Fruit fly (Drosophila melanogaster) whole organism, embryonic: ENCODE results near the gene CG7916.

Experiments
- Abd-B ChIP-seq: fragments of 200-800 bp; sonication (Bioruptor generic); optimal IDR thresholded peaks from 2 replicates; lab custom pipeline; 2018; ENCODE audit warnings: missing biosample characterization, mild to moderate bottlenecking, missing genetic modification characterization, moderate library complexity
- Atf6 ChIP-seq: fragments of 200-800 bp; sonication (Bioruptor generic); IDR thresholded peaks from 2 replicates; pipeline ENCODE4 v1.3.6; 2022; ENCODE audit warnings: missing biosample characterization, missing genetic modification characterization
- CG10654 ChIP-seq: fragments of 200-800 bp; sonication (Bioruptor generic); optimal IDR thresholded peaks from 2 replicates; lab custom pipeline; 2016; ENCODE audit warnings: missing biosample characterization, missing genetic modification characterization
- CG12942 ChIP-seq: fragments of 200-800 bp; sonication (Bioruptor generic); optimal IDR thresholded peaks from 3 replicates; lab custom pipeline; 2016; ENCODE audit warnings: missing biosample characterization, missing genetic modification characterization
- CG14860 ChIP-seq: fragments of 200-800 bp; sonication (Bioruptor generic); IDR thresholded peaks from 3 replicates; pipeline ENCODE4 v1.3.6; 2022; ENCODE audit warnings: missing biosample characterization, missing genetic modification characterization; ENCODE audit not compliant: partially characterized antibody
- CG15479 ChIP-seq: fragments of 200-800 bp; sonication (Bioruptor generic); optimal IDR thresholded peaks from 3 replicates; lab custom pipeline; 2019; ENCODE audit warnings: missing biosample characterization, mild to moderate bottlenecking, missing genetic modification characterization, moderate library complexity
- CG1647 ChIP-seq: fragments of 200-800 bp; sonication (Bioruptor generic); optimal IDR thresholded peaks from 3 replicates; lab custom pipeline; 2016; ENCODE audit warnings: missing biosample characterization, missing genetic modification characterization
- CG16779 ChIP-seq: fragments of 200-800 bp; sonication (Bioruptor generic); IDR thresholded peaks from 2 replicates; pipeline ENCODE4 v1.3.6; 2022; ENCODE audit warnings: missing biosample characterization, missing genetic modification characterization
- CG1792 ChIP-seq: fragments of 200-800 bp; sonication (Bioruptor generic); optimal IDR thresholded peaks from 2 replicates; lab custom pipeline; 2016; ENCODE audit warnings: missing biosample characterization, missing genetic modification characterization
- CG18476 ChIP-seq: fragments of 200-800 bp; sonication (Bioruptor generic); optimal IDR thresholded peaks from 2 replicates; lab custom pipeline; 2016; ENCODE audit warnings: missing biosample characterization, mild to moderate bottlenecking, missing genetic modification characterization
- CG2129 ChIP-seq: fragments of 200-800 bp; sonication (Bioruptor generic); IDR thresholded peaks from 2 replicates; pipeline ENCODE4 v1.3.6; 2022; ENCODE audit warnings: missing biosample characterization, missing genetic modification characterization; ENCODE audit not compliant: partially characterized antibody
- CG32532 ChIP-seq: fragments of 200-800 bp; sonication (Bioruptor generic); IDR thresholded peaks from 2 replicates; pipeline ENCODE4 v1.3.6; 2022; ENCODE audit warnings: missing biosample characterization, missing genetic modification characterization
- CG3281 ChIP-seq: fragments of 200-800 bp; sonication (Bioruptor generic); optimal IDR thresholded peaks from 3 replicates; lab custom pipeline; 2017; ENCODE audit warnings: missing biosample characterization, mild to moderate bottlenecking, missing genetic modification characterization
- CG4617 ChIP-seq: fragments of 200-800 bp; sonication (Bioruptor generic); optimal IDR thresholded peaks from 3 replicates; lab custom pipeline; 2016; ENCODE audit warnings: missing biosample characterization, missing genetic modification characterization, borderline replicate concordance
- CG6683 ChIP-seq: fragments of 200-800 bp; sonication (Bioruptor generic); optimal IDR thresholded peaks from 2 replicates; lab custom pipeline; 2017; ENCODE audit warnings: missing biosample characterization, mild to moderate bottlenecking, missing genetic modification characterization, missing genetic modification reagents
- CG7928 ChIP-seq: fragments of 200-800 bp; sonication (Bioruptor generic); optimal IDR thresholded peaks from 2 replicates; lab custom pipeline; 2017; ENCODE audit warnings: missing biosample characterization, mild to moderate bottlenecking, missing genetic modification characterization
- CG7987 ChIP-seq: fragments of 200-800 bp; sonication (Bioruptor generic); optimal IDR thresholded peaks from 2 replicates; lab custom pipeline; 2018; ENCODE audit warnings: missing biosample characterization, mild to moderate bottlenecking, missing genetic modification characterization, moderate library complexity
- CG8924 ChIP-seq: fragments of 200-800 bp; optimal IDR thresholded peaks from 3 replicates; lab custom pipeline; 2019; ENCODE audit warnings: missing biosample characterization, mild to moderate bottlenecking, missing genetic modification characterization, moderate library complexity
- CG9797 ChIP-seq: fragments of 200-800 bp; sonication (Bioruptor generic); optimal IDR thresholded peaks from 3 replicates; lab custom pipeline; 2018; ENCODE audit warnings: missing biosample characterization, mild to moderate bottlenecking, missing genetic modification characterization
- Camta ChIP-seq: fragments of 200-800 bp; sonication (Bioruptor generic); optimal IDR thresholded peaks from 2 replicates; lab custom pipeline; 2016; ENCODE audit warnings: missing biosample characterization, missing genetic modification characterization
- D19B ChIP-seq: fragments of 200-800 bp; sonication (Bioruptor generic); optimal IDR thresholded peaks from 2 replicates; lab custom pipeline; 2017; ENCODE audit warnings: missing biosample characterization, mild to moderate bottlenecking, missing genetic modification characterization
- Deaf1 ChIP-seq: fragments of 200-800 bp; optimal IDR thresholded peaks from 3 replicates; lab custom pipeline; 2019; ENCODE audit warnings: missing biosample characterization, mild to moderate bottlenecking, missing genetic modification characterization, moderate library complexity
- E2f1 ChIP-seq: fragments of 200-800 bp; sonication (Bioruptor generic); IDR thresholded peaks from 2 replicates; pipeline ENCODE4 v1.3.6; 2022; ENCODE audit warnings: missing biosample characterization, missing genetic modification characterization
- Eip74EF ChIP-seq, 2 experiments: fragments of 200-800 bp in 1 of 2; fragments of >200 bp in 1 of 2; sonication (Bioruptor generic) in 1 of 2; optimal IDR thresholded peaks; 2 replicates each; lab custom pipeline; 2017 to 2019; ENCODE audit warnings: missing biosample characterization in 2 of 2, missing genetic modification characterization in 2 of 2, mild to moderate bottlenecking in 1 of 2, moderate library complexity in 1 of 2
- HHEX ChIP-seq: fragments of 200-800 bp; sonication (Bioruptor generic); optimal IDR thresholded peaks from 3 replicates; lab custom pipeline; 2017; ENCODE audit warnings: missing biosample characterization, mild to moderate bottlenecking, missing genetic modification characterization, missing genetic modification reagents
- HLHmδ ChIP-seq: fragments of 200-800 bp; sonication (Bioruptor generic); optimal IDR thresholded peaks from 2 replicates; lab custom pipeline; 2018; ENCODE audit warnings: missing biosample characterization, mild to moderate bottlenecking, missing genetic modification characterization, moderate library complexity
- Hr39 ChIP-seq: fragments of >200 bp; optimal IDR thresholded peaks from 2 replicates; lab custom pipeline; 2017
- Lpt ChIP-seq: fragments of >200 bp; optimal IDR thresholded peaks from 2 replicates; lab custom pipeline; 2018; ENCODE audit warnings: missing biosample characterization, missing genetic modification characterization
- Mad ChIP-seq: fragments of 200-800 bp; sonication (Bioruptor generic); optimal IDR thresholded peaks from 2 replicates; lab custom pipeline; 2016; ENCODE audit warnings: missing biosample characterization, missing genetic modification characterization
- Med ChIP-seq: fragments of 200-800 bp; sonication (Bioruptor generic); peaks from one replicate; lab custom pipeline; 2016; ENCODE audit warnings: missing biosample characterization, missing genetic modification characterization, mild to moderate bottlenecking, inconsistent platforms, moderate library complexity
- NC2β ChIP-seq: fragments of 200-800 bp; sonication (Bioruptor generic); optimal IDR thresholded peaks from 2 replicates; lab custom pipeline; 2016; ENCODE audit warnings: missing biosample characterization, missing genetic modification characterization
- Sox100B ChIP-seq: fragments of 200-800 bp; sonication (Bioruptor generic); optimal IDR thresholded peaks from 3 replicates; lab custom pipeline; 2018; ENCODE audit warnings: missing biosample characterization, mild to moderate bottlenecking, missing genetic modification characterization
- Taf1 ChIP-seq: fragments of 200-800 bp; sonication (Bioruptor generic); IDR thresholded peaks from 2 replicates; pipeline ENCODE4 v1.3.6; 2022; ENCODE audit warnings: missing biosample characterization, missing genetic modification characterization
- ap ChIP-seq: fragments of 200-800 bp; sonication (Bioruptor generic); IDR thresholded peaks from 2 replicates; pipeline ENCODE4 v1.3.6; 2022; ENCODE audit warnings: missing biosample characterization, missing genetic modification characterization
- ase ChIP-seq: fragments of 200-800 bp; sonication (Bioruptor generic); IDR thresholded peaks from 3 replicates; pipeline ENCODE4 v1.3.6; 2022; ENCODE audit warnings: missing biosample characterization, missing genetic modification characterization
- dati ChIP-seq: fragments of 200-800 bp; sonication (Bioruptor generic); IDR thresholded peaks from 2 replicates; pipeline ENCODE4 v1.3.6; 2022; ENCODE audit warnings: missing biosample characterization, missing genetic modification characterization
- exex ChIP-seq: fragments of 200-800 bp; sonication (Bioruptor generic); optimal IDR thresholded peaks from 4 replicates; lab custom pipeline; 2018; ENCODE audit warnings: missing biosample characterization, mild to moderate bottlenecking, missing genetic modification characterization, moderate library complexity
- fd102C ChIP-seq: fragments of 200-800 bp; sonication (Bioruptor generic); optimal IDR thresholded peaks from 2 replicates; lab custom pipeline; 2018; ENCODE audit warnings: missing biosample characterization, mild to moderate bottlenecking, missing genetic modification characterization, moderate library complexity
- fd96Cb ChIP-seq: fragments of 200-800 bp; sonication (Bioruptor generic); optimal IDR thresholded peaks from 2 replicates; lab custom pipeline; 2018; ENCODE audit warnings: missing biosample characterization, mild to moderate bottlenecking, missing genetic modification characterization, moderate library complexity
- ftz-f1 ChIP-seq: fragments of 200-800 bp; sonication (Bioruptor generic); optimal IDR thresholded peaks from 2 replicates; lab custom pipeline; 2016; ENCODE audit warnings: missing biosample characterization, missing genetic modification characterization
- grn ChIP-seq: fragments of 200-800 bp; sonication (Bioruptor generic); optimal IDR thresholded peaks from 3 replicates; lab custom pipeline; 2017; ENCODE audit warnings: missing biosample characterization, missing genetic modification characterization
- ind ChIP-seq: fragments of 200-800 bp; sonication (Bioruptor generic); optimal IDR thresholded peaks from 3 replicates; lab custom pipeline; 2016; ENCODE audit warnings: missing biosample characterization, missing genetic modification characterization
- jigr1 ChIP-seq: fragments of 200-800 bp; sonication (Bioruptor generic); IDR thresholded peaks from 3 replicates; pipeline ENCODE4 v1.3.6; 2022; ENCODE audit warnings: missing biosample characterization, missing genetic modification characterization
- nerfin-1 ChIP-seq: fragments of 200-800 bp; sonication (Bioruptor generic); optimal IDR thresholded peaks from 3 replicates; lab custom pipeline; 2019; ENCODE audit warnings: missing biosample characterization, mild to moderate bottlenecking, missing genetic modification characterization, moderate library complexity
- nom ChIP-seq: fragments of 200-800 bp; sonication (Bioruptor generic); optimal IDR thresholded peaks from 2 replicates; lab custom pipeline; 2017; ENCODE audit warnings: missing biosample characterization, missing genetic modification characterization, mild to moderate bottlenecking, moderate library complexity, missing genetic modification reagents
- psq ChIP-seq: fragments of 200-800 bp; sonication (Bioruptor generic); optimal IDR thresholded peaks from 2 replicates; lab custom pipeline; 2017; ENCODE audit warnings: missing biosample characterization, missing genetic modification characterization
- sc ChIP-seq, 3 experiments: fragments of >200 bp in 2 of 3; fragments of 200-800 bp in 1 of 3; sonication (Bioruptor generic) in 1 of 3; optimal IDR thresholded peaks; 2 replicates in 2 of 3; 3 replicates in 1 of 3; lab custom pipeline; 2017; ENCODE audit warnings: mild to moderate bottlenecking in 1 of 3, missing biosample characterization in 1 of 3, missing genetic modification characterization in 1 of 3, missing genetic modification reagents in 1 of 3
- sr ChIP-seq: fragments of 200-800 bp; sonication (Bioruptor generic); IDR thresholded peaks from 3 replicates; pipeline ENCODE4 v1.3.6; 2022; ENCODE audit warnings: missing biosample characterization, missing genetic modification characterization
- wdn ChIP-seq: fragments of 200-800 bp; sonication (Bioruptor generic); IDR thresholded peaks from 2 replicates; pipeline ENCODE4 v1.3.6; 2022; ENCODE audit warnings: missing biosample characterization, missing genetic modification characterization
- wor ChIP-seq: fragments of 200-800 bp; sonication (Bioruptor generic); IDR thresholded peaks from 2 replicates; pipeline ENCODE4 v1.3.6; 2022; ENCODE audit warnings: missing biosample characterization, missing genetic modification characterization
- zf30C ChIP-seq: fragments of 200-800 bp; sonication (Bioruptor generic); optimal IDR thresholded peaks from 3 replicates; lab custom pipeline; 2018; ENCODE audit warnings: missing biosample characterization, mild to moderate bottlenecking, missing genetic modification characterization
- zfh2 ChIP-seq: fragments of 200-800 bp; sonication (Bioruptor generic); optimal IDR thresholded peaks from 2 replicates; lab custom pipeline; 2016; ENCODE audit warnings: missing biosample characterization, missing genetic modification characterization

Gene CG7916

dm6 chr2L:13845178-13845577, 1.4 kb upstream of the CG7916 start, which contains the start of gene CG8997 (continued):
- no peak for TF ChIP-seq CG16779
- TF ChIP-seq D19B (GFP tag; lab: Kevin White, UChicago): no peak
- no peak for TF ChIP-seq CG7928
- TF ChIP-seq Atf6: no peak
- TF ChIP-seq CG32532 (GFP tag; lab: Robert Waterston, UW): peak; percentile 30; the same call in 1 of the 2 replicates
- no peak for TF ChIP-seq CG4617 (GFP tag; lab: Kevin White, UChicago)
- no peak for TF ChIP-seq wdn (GFP tag; lab: Robert Waterston, UW)
- no peak for TF ChIP-seq CG3281 (GFP tag; lab: Kevin White, UChicago)
- no peak for TF ChIP-seq Hr39 (lab: Kevin White, UChicago)
- no peak for TF ChIP-seq CG14860 (GFP tag; lab: Robert Waterston, UW)
- no peak for TF ChIP-seq NC2β
- no peak for TF ChIP-seq Eip74EF (GFP tag; optimal IDR thresholded peaks at IDR 0.05; lab: Kevin White, UChicago)
- no peak for TF ChIP-seq wor (GFP tag; lab: Robert Waterston, UW)
- no peak for TF ChIP-seq jigr1 (GFP tag; lab: Robert Waterston, UW)
- no peak for TF ChIP-seq CG15479
- no peak for TF ChIP-seq CG7987 (GFP tag; lab: Kevin White, UChicago)
- no peak for TF ChIP-seq fd102C
- peak; percentile 87 for TF ChIP-seq exex (tag; lab: Kevin White, UChicago)
- no peak for TF ChIP-seq nerfin-1 (tag; lab: Kevin White, UChicago)
- no peak for TF ChIP-seq CG1647 (GFP tag; lab: Kevin White, UChicago)
- TF ChIP-seq Deaf1: peak; percentile 58
- peak; percentile 37 for TF ChIP-seq Med (GFP tag; lab: Kevin White, UChicago)
- TF ChIP-seq ftz-f1: no peak
- no peak for TF ChIP-seq Abd-B (GFP tag; lab: Kevin White, UChicago)
- no peak for TF ChIP-seq HHEX
- no peak for TF ChIP-seq nom (GFP tag; lab: Kevin White, UChicago)
- no peak for TF ChIP-seq CG8924 (tag; lab: Kevin White, UChicago)
- no peak for TF ChIP-seq ind (GFP tag; lab: Kevin White, UChicago)
- no peak for TF ChIP-seq CG1792 (GFP tag; lab: Kevin White, UChicago)
- TF ChIP-seq ap (GFP tag; lab: Robert Waterston, UW): no peak
- TF ChIP-seq HLHmδ (GFP tag; lab: Kevin White, UChicago): no peak
- no peak for TF ChIP-seq CG9797 (GFP tag; lab: Kevin White, UChicago)
- 0 out of 3 replicates have a peak, but pooled peaks have one; percentile 19 for TF ChIP-seq ase
- no peak for TF ChIP-seq CG6683 (GFP tag; lab: Kevin White, UChicago)
- TF ChIP-seq Sox100B (GFP tag; lab: Kevin White, UChicago): no peak
- TF ChIP-seq zfh2: no peak
- TF ChIP-seq Taf1 (GFP tag; lab: Robert Waterston, UW): no peak
- TF ChIP-seq CG12942 (GFP tag; lab: Kevin White, UChicago): no peak
- no peak for TF ChIP-seq CG10654 (GFP tag; lab: Kevin White, UChicago)
- peak; percentile 25 for TF ChIP-seq grn (GFP tag; lab: Kevin White, UChicago)
- no peak for TF ChIP-seq zf30C (GFP tag; lab: Kevin White, UChicago)
- no peak for TF ChIP-seq E2f1 (GFP tag; lab: Robert Waterston, UW)
- TF ChIP-seq sr (GFP tag; lab: Robert Waterston, UW): no peak
- no peak for TF ChIP-seq Camta (GFP tag; lab: Kevin White, UChicago)
- no peak for TF ChIP-seq Lpt
- TF ChIP-seq Mad (GFP tag; lab: Kevin White, UChicago): no peak
- TF ChIP-seq dati (GFP tag; lab: Robert Waterston, UW): no peak
- no peak for TF ChIP-seq fd96Cb (tag; lab: Kevin White, UChicago)
- no peak for TF ChIP-seq sc (optimal IDR thresholded peaks at IDR 0.05; lab: Kevin White, UChicago)
- TF ChIP-seq sc (GFP tag; optimal IDR thresholded peaks at IDR 0.05; lab: Kevin White, UChicago): no peak
- TF ChIP-seq CG18476 (GFP tag; lab: Kevin White, UChicago): no peak
- TF ChIP-seq CG2129 (GFP tag; lab: Robert Waterston, UW): no peak
- TF ChIP-seq psq (GFP tag; lab: Kevin White, UChicago): no peak
